Fruit fly (Drosophila melanogaster) whole organism: ENCODE data around the gene Rab9Db.

Source experiments
- CG8478 ChIP-seq: fragments of >200 bp; optimal IDR thresholded peaks from 2 replicates; lab custom pipeline; 2018; ENCODE audit warnings: inconsistent platforms
- EcR ChIP-seq, 2 experiments: fragments of >200 bp; optimal IDR thresholded peaks; 2 replicates each; lab custom pipeline; 2017; ENCODE audit warnings: missing biosample characterization in 2 of 2, missing genetic modification characterization in 2 of 2, missing genetic modification reagents in 2 of 2
- pan ChIP-seq: fragments of >200 bp; optimal IDR thresholded peaks from 2 replicates; lab custom pipeline; 2017
- psq ChIP-seq: fragments of >200 bp; optimal IDR thresholded peaks from 2 replicates; lab custom pipeline; 2017
- usp ChIP-seq: fragments of >200 bp; optimal IDR thresholded peaks from 2 replicates; lab custom pipeline; 2017; ENCODE audit warnings: missing biosample characterization, missing genetic modification characterization, mixed read lengths

- no peak for TF ChIP-seq usp (GFP tag; lab: Kevin White, UChicago)
- no peak for TF ChIP-seq psq
- TF ChIP-seq CG8478 (lab: Kevin White, UChicago), result no peak
- no peak for TF ChIP-seq pan
- TF ChIP-seq EcR (GFP tag; optimal IDR thresholded peaks at IDR 0.05; lab: Kevin White, UChicago), result no peak
Observed at dm6 chrX:10586173-10586572, 36.9 kb downstream of the Rab9Db start.
